Fruit fly (Drosophila melanogaster) whole organism, embryonic: Measurements from ENCODE around the gene Ostgamma.
A peak's percentile ranks its signal among the peaks of the same experiment; 100 is the strongest.

ENCODE experiments used
- Aef1 ChIP-seq: fragments of 200-800 bp; sonication (Bioruptor generic); IDR thresholded peaks from 3 replicates; pipeline ENCODE4 v1.3.6; 2022; ENCODE audit warnings: missing biosample characterization, missing genetic modification characterization
- B-H2 ChIP-seq: fragments of 200-800 bp; sonication (Bioruptor generic); optimal IDR thresholded peaks from 2 replicates; lab custom pipeline; 2018; ENCODE audit warnings: missing biosample characterization, mild to moderate bottlenecking, missing genetic modification characterization
- CG10654 ChIP-seq: fragments of 200-800 bp; sonication (Bioruptor generic); optimal IDR thresholded peaks from 2 replicates; lab custom pipeline; 2016; ENCODE audit warnings: missing biosample characterization, missing genetic modification characterization
- CG11695 ChIP-seq: fragments of 200-800 bp; sonication (Bioruptor generic); IDR thresholded peaks from 3 replicates; pipeline ENCODE4 v1.3.6; 2022; ENCODE audit warnings: missing biosample characterization, missing genetic modification characterization
- CG11723 ChIP-seq: fragments of 200-800 bp; sonication (Bioruptor generic); optimal IDR thresholded peaks from 2 replicates; lab custom pipeline; 2017; ENCODE audit warnings: missing biosample characterization, mild to moderate bottlenecking, missing genetic modification characterization
- CG12299 ChIP-seq: fragments of 200-800 bp; sonication (Bioruptor generic); optimal IDR thresholded peaks from 2 replicates; lab custom pipeline; 2018; ENCODE audit warnings: missing biosample characterization, mild to moderate bottlenecking, missing genetic modification characterization
- CG13424 ChIP-seq: fragments of 200-800 bp; sonication (Bioruptor generic); optimal IDR thresholded peaks from 2 replicates; lab custom pipeline; 2019; ENCODE audit warnings: missing biosample characterization, mild to moderate bottlenecking, missing genetic modification characterization, moderate library complexity
- CG15073 ChIP-seq: fragments of 200-800 bp; sonication (Bioruptor generic); optimal IDR thresholded peaks from 2 replicates; lab custom pipeline; 2016; ENCODE audit warnings: missing biosample characterization, missing genetic modification characterization
- CG15479 ChIP-seq: fragments of 200-800 bp; sonication (Bioruptor generic); optimal IDR thresholded peaks from 3 replicates; lab custom pipeline; 2019; ENCODE audit warnings: missing biosample characterization, mild to moderate bottlenecking, missing genetic modification characterization, moderate library complexity
- CG16779 ChIP-seq: fragments of 200-800 bp; sonication (Bioruptor generic); IDR thresholded peaks from 2 replicates; pipeline ENCODE4 v1.3.6; 2022; ENCODE audit warnings: missing biosample characterization, missing genetic modification characterization
- CG17186 ChIP-seq: fragments of 200-800 bp; sonication (Bioruptor generic); optimal IDR thresholded peaks from 3 replicates; lab custom pipeline; 2017; ENCODE audit warnings: missing biosample characterization, missing genetic modification reagents, missing genetic modification characterization
- CG18619 ChIP-seq: fragments of 200-800 bp; sonication (Bioruptor generic); optimal IDR thresholded peaks from 3 replicates; lab custom pipeline; 2017; ENCODE audit warnings: missing biosample characterization, mild to moderate bottlenecking, missing genetic modification characterization
- CG31388 ChIP-seq: fragments of 200-800 bp; sonication (Bioruptor generic); optimal IDR thresholded peaks from 2 replicates; lab custom pipeline; 2016; ENCODE audit warnings: missing biosample characterization, missing genetic modification characterization
- CG32532 ChIP-seq: fragments of 200-800 bp; sonication (Bioruptor generic); IDR thresholded peaks from 2 replicates; pipeline ENCODE4 v1.3.6; 2022; ENCODE audit warnings: missing biosample characterization, missing genetic modification characterization
- CG32772 ChIP-seq: fragments of 200-800 bp; sonication (Bioruptor generic); IDR thresholded peaks from 2 replicates; pipeline ENCODE4 v1.3.6; 2022; ENCODE audit warnings: missing biosample characterization, missing genetic modification characterization
- CG34376 ChIP-seq: fragments of 200-800 bp; sonication (Bioruptor generic); optimal IDR thresholded peaks from 2 replicates; lab custom pipeline; 2018; ENCODE audit warnings: missing biosample characterization, mild to moderate bottlenecking, missing genetic modification characterization
- CG34422 ChIP-seq: fragments of 200-800 bp; sonication (Bioruptor generic); IDR thresholded peaks from 3 replicates; pipeline ENCODE4 v1.3.6; 2022; ENCODE audit warnings: missing biosample characterization, missing genetic modification characterization
- CG4328 ChIP-seq: fragments of 200-800 bp; sonication (Bioruptor generic); optimal IDR thresholded peaks from 3 replicates; lab custom pipeline; 2017; ENCODE audit warnings: missing biosample characterization, missing genetic modification reagents, missing genetic modification characterization
- CG8290 ChIP-seq, 3 experiments: fragments of 200-800 bp; sonication (Bioruptor generic); optimal IDR thresholded peaks; 2 replicates each; lab custom pipeline; 2016 to 2019; ENCODE audit warnings: missing biosample characterization in 3 of 3, missing genetic modification characterization in 3 of 3, mild to moderate bottlenecking in 2 of 3, moderate library complexity in 1 of 3
- CG9215 ChIP-seq: fragments of 200-800 bp; sonication (Bioruptor generic); IDR thresholded peaks from 2 replicates; pipeline ENCODE4 v1.3.6; 2022; ENCODE audit warnings: missing biosample characterization, missing genetic modification characterization
- H2.0 ChIP-seq: fragments of 200-800 bp; sonication (Bioruptor generic); IDR thresholded peaks from 2 replicates; pipeline ENCODE4 v1.3.6; 2022; ENCODE audit warnings: missing biosample characterization, missing genetic modification characterization
- Hand ChIP-seq: fragments of 200-800 bp; sonication (Bioruptor generic); optimal IDR thresholded peaks from 2 replicates; lab custom pipeline; 2017; ENCODE audit warnings: mild to moderate bottlenecking, missing biosample characterization, missing genetic modification reagents, missing genetic modification characterization
- Hmr ChIP-seq: fragments of 200-800 bp; sonication (Bioruptor generic); optimal IDR thresholded peaks from 3 replicates; lab custom pipeline; 2017; ENCODE audit warnings: mild to moderate bottlenecking, missing biosample characterization, missing genetic modification reagents, missing genetic modification characterization
- Mes4 ChIP-seq: fragments of 200-800 bp; sonication (Bioruptor generic); optimal IDR thresholded peaks from 2 replicates; lab custom pipeline; 2016; ENCODE audit warnings: missing biosample characterization, missing genetic modification characterization
- NfI ChIP-seq: fragments of 200-800 bp; sonication (Bioruptor generic); optimal IDR thresholded peaks from 3 replicates; lab custom pipeline; 2018; ENCODE audit warnings: missing biosample characterization, mild to moderate bottlenecking, missing genetic modification characterization, moderate library complexity
- Pdp1 ChIP-seq, 2 experiments: fragments of 200-800 bp; sonication (Bioruptor generic); optimal IDR thresholded peaks; 3 replicates each; lab custom pipeline; 2016; ENCODE audit warnings: missing biosample characterization in 2 of 2, missing genetic modification characterization in 2 of 2, mild to moderate bottlenecking in 1 of 2, moderate library complexity in 1 of 2
- Side ChIP-seq: fragments of 200-800 bp; sonication (Bioruptor generic); optimal IDR thresholded peaks from 2 replicates; lab custom pipeline; 2016; ENCODE audit warnings: missing biosample characterization, missing genetic modification characterization
- Sox100B ChIP-seq: fragments of 200-800 bp; sonication (Bioruptor generic); optimal IDR thresholded peaks from 3 replicates; lab custom pipeline; 2018; ENCODE audit warnings: missing biosample characterization, mild to moderate bottlenecking, missing genetic modification characterization
- Ssrp ChIP-seq: fragments of 200-800 bp; sonication (Bioruptor generic); optimal IDR thresholded peaks from 2 replicates; lab custom pipeline; 2018; ENCODE audit warnings: missing biosample characterization, mild to moderate bottlenecking, missing genetic modification characterization, moderate library complexity
- ab ChIP-seq: fragments of 200-800 bp; sonication (Bioruptor generic); optimal IDR thresholded peaks from 2 replicates; lab custom pipeline; 2016; ENCODE audit warnings: missing biosample characterization, missing genetic modification characterization
- al ChIP-seq: fragments of 200-800 bp; sonication (Bioruptor generic); IDR thresholded peaks from 2 replicates; pipeline ENCODE4 v1.3.6; 2022; ENCODE audit warnings: missing biosample characterization, missing genetic modification characterization
- aop ChIP-seq: fragments of 200-800 bp; sonication (Bioruptor generic); IDR thresholded peaks from 2 replicates; pipeline ENCODE4 v1.3.6; 2022; ENCODE audit warnings: missing biosample characterization, missing genetic modification characterization
- bbx ChIP-seq: fragments of 200-800 bp; sonication (Bioruptor generic); IDR thresholded peaks from 2 replicates; pipeline ENCODE4 v1.3.6; 2022; ENCODE audit warnings: missing biosample characterization, missing genetic modification characterization; ENCODE audit not compliant: partially characterized antibody
- br ChIP-seq: fragments of >200 bp; optimal IDR thresholded peaks from 2 replicates; lab custom pipeline; 2017
- cg ChIP-seq: fragments of 200-800 bp; sonication (Bioruptor generic); optimal IDR thresholded peaks from 3 replicates; lab custom pipeline; 2019; ENCODE audit warnings: missing biosample characterization, mild to moderate bottlenecking, missing genetic modification characterization, moderate library complexity
- chinmo ChIP-seq: fragments of 200-800 bp; sonication (Bioruptor generic); IDR thresholded peaks from 4 replicates; pipeline ENCODE4 v1.3.6; 2022; ENCODE audit warnings: missing biosample characterization, missing genetic modification characterization; ENCODE audit not compliant: partially characterized antibody
- crol ChIP-seq: fragments of 200-800 bp; sonication (Bioruptor generic); IDR thresholded peaks from 2 replicates; pipeline ENCODE4 v1.3.6; 2022; ENCODE audit warnings: missing biosample characterization, missing genetic modification characterization
- emc ChIP-seq: fragments of 200-800 bp; sonication (Bioruptor generic); optimal IDR thresholded peaks from 2 replicates; lab custom pipeline; 2016; ENCODE audit warnings: missing biosample characterization, missing genetic modification characterization
- ems ChIP-seq: fragments of 200-800 bp; sonication (Bioruptor generic); optimal IDR thresholded peaks from 3 replicates; lab custom pipeline; 2016; ENCODE audit warnings: missing biosample characterization, missing genetic modification characterization
- lilli ChIP-seq: fragments of 200-800 bp; sonication (Bioruptor generic); optimal IDR thresholded peaks from 3 replicates; lab custom pipeline; 2016; ENCODE audit warnings: missing biosample characterization, missing genetic modification characterization
- lola ChIP-seq, 3 experiments: fragments of >200 bp in 2 of 3; fragments of 200-800 bp in 1 of 3; sonication (Bioruptor generic) in 1 of 3; optimal IDR thresholded peaks; 2 replicates each; lab custom pipeline; 2017 to 2019; ENCODE audit warnings: missing biosample characterization in 3 of 3, missing genetic modification characterization in 3 of 3, mild to moderate bottlenecking in 1 of 3, moderate library complexity in 1 of 3
- mirr ChIP-seq: fragments of 200-800 bp; sonication (Bioruptor generic); optimal IDR thresholded peaks from 3 replicates; lab custom pipeline; 2018; ENCODE audit warnings: missing biosample characterization, mild to moderate bottlenecking, missing genetic modification characterization
- mld ChIP-seq: fragments of 200-800 bp; sonication (Bioruptor generic); IDR thresholded peaks from 3 replicates; pipeline ENCODE4 v1.3.6; 2022; ENCODE audit warnings: missing biosample characterization, missing genetic modification characterization; ENCODE audit not compliant: partially characterized antibody
- nmo ChIP-seq: fragments of 200-800 bp; sonication (Bioruptor generic); optimal IDR thresholded peaks from 2 replicates; lab custom pipeline; 2018; ENCODE audit warnings: missing biosample characterization, mild to moderate bottlenecking, missing genetic modification characterization, moderate library complexity
- pnt ChIP-seq: fragments of 200-800 bp; sonication (Bioruptor generic); optimal IDR thresholded peaks from 3 replicates; lab custom pipeline; 2016; ENCODE audit warnings: missing biosample characterization, missing genetic modification characterization
- pzg ChIP-seq: fragments of 200-800 bp; sonication (Bioruptor generic); optimal IDR thresholded peaks from 3 replicates; lab custom pipeline; 2018; ENCODE audit warnings: missing biosample characterization, mild to moderate bottlenecking, missing genetic modification characterization, moderate library complexity
- sd ChIP-seq: fragments of 200-800 bp; sonication (Bioruptor generic); optimal IDR thresholded peaks from 3 replicates; lab custom pipeline; 2018; ENCODE audit warnings: missing biosample characterization, mild to moderate bottlenecking, missing genetic modification characterization, moderate library complexity
- slp2 ChIP-seq: fragments of 200-800 bp; sonication (Bioruptor generic); optimal IDR thresholded peaks from 2 replicates; lab custom pipeline; 2016; ENCODE audit warnings: missing biosample characterization, missing genetic modification characterization
- stc ChIP-seq: fragments of 200-800 bp; sonication (Bioruptor generic); IDR thresholded peaks from 2 replicates; pipeline ENCODE4 v1.3.6; 2022; ENCODE audit warnings: missing biosample characterization, missing genetic modification characterization
- tio ChIP-seq: fragments of 200-800 bp; sonication (Bioruptor generic); optimal IDR thresholded peaks from 2 replicates; lab custom pipeline; 2017; ENCODE audit warnings: missing biosample characterization, missing genetic modification characterization, inconsistent platforms
- tll ChIP-seq, 2 experiments: fragments of 200-800 bp in 1 of 2; fragments of >200 bp in 1 of 2; sonication (Bioruptor generic) in 1 of 2; optimal IDR thresholded peaks; 2 replicates each; lab custom pipeline; 2017 to 2019; ENCODE audit warnings: missing biosample characterization in 2 of 2, missing genetic modification characterization in 2 of 2, mild to moderate bottlenecking in 1 of 2, moderate library complexity in 1 of 2
- usp ChIP-seq: fragments of >200 bp; optimal IDR thresholded peaks from 2 replicates; lab custom pipeline; 2017; ENCODE audit warnings: missing biosample characterization, missing genetic modification characterization
- zfh1 ChIP-seq: fragments of 200-800 bp; sonication (Bioruptor generic); IDR thresholded peaks from 3 replicates; pipeline ENCODE4 v1.3.6; 2022; ENCODE audit warnings: missing biosample characterization, missing genetic modification characterization

The Ostgamma gene

dm6 chr2L:8276880-8277279, 31.1 kb downstream of the Ostgamma start (continued):
- TF ChIP-seq ab (GFP tag; lab: Kevin White, UChicago) (no peak), crol (GFP tag; lab: Robert Waterston, UW) (peak; percentile 61), tio (GFP tag; lab: Kevin White, UChicago) (no peak), cg (peak; percentile 19), Aef1 (GFP tag; lab: Robert Waterston, UW) (no peak), CG31388 (GFP tag; lab: Kevin White, UChicago) (no peak), Pdp1 (GFP tag; optimal IDR thresholded peaks at IDR 0.05; lab: Kevin White, UChicago) (peak in 1 of 2 experiments; percentile 66), CG13424 (tag; lab: Kevin White, UChicago) (no peak), mld (no peak), CG16779 (GFP tag; lab: Robert Waterston, UW) (no peak), CG34422 (GFP tag; lab: Robert Waterston, UW) (no peak), emc (GFP tag; lab: Kevin White, UChicago) (no peak), CG17186 (GFP tag; lab: Kevin White, UChicago) (no peak), CG9215 (GFP tag; lab: Robert Waterston, UW) (no peak), CG34376 (GFP tag; lab: Kevin White, UChicago) (no peak), CG4328 (GFP tag; lab: Kevin White, UChicago) (no peak), Hand (GFP tag; lab: Kevin White, UChicago) (no peak), zfh1 (no peak), Sox100B (GFP tag; lab: Kevin White, UChicago) (no peak), CG10654 (GFP tag; lab: Kevin White, UChicago) (no peak), pzg (no peak), pnt (GFP tag; lab: Kevin White, UChicago) (no peak), CG32532 (no peak), mirr (no peak), Ssrp (tag; lab: Kevin White, UChicago) (no peak), ems (no peak), CG12299 (no peak), sd (peak; percentile 24), CG18619 (GFP tag; lab: Kevin White, UChicago) (no peak), Hmr (no peak), br (lab: Kevin White, UChicago) (no peak), CG15073 (GFP tag; lab: Kevin White, UChicago) (no peak), B-H2 (GFP tag; lab: Kevin White, UChicago) (peak; percentile 33), lilli (no peak), chinmo (GFP tag; lab: Robert Waterston, UW) (peak; percentile 62; the same call in 1 of the 4 replicates)

- TF ChIP-seq aop (GFP tag; lab: Robert Waterston, UW): no peak
- no peak for TF ChIP-seq CG8290 (GFP tag; optimal IDR thresholded peaks at IDR 0.05; lab: Kevin White, UChicago)
- TF ChIP-seq CG8290 (tag; optimal IDR thresholded peaks at IDR 0.05; lab: Kevin White, UChicago): peak in 1 of 2 experiments; percentile 21
- no peak for TF ChIP-seq H2.0
- no peak for TF ChIP-seq stc
- TF ChIP-seq bbx (GFP tag; lab: Robert Waterston, UW): no peak
- peak in 1 of 3 experiments; percentile 10 for TF ChIP-seq lola (GFP tag; optimal IDR thresholded peaks at IDR 0.05; lab: Kevin White, UChicago)
- no peak for TF ChIP-seq slp2 (GFP tag; lab: Kevin White, UChicago)
- peak; percentile 92 for TF ChIP-seq CG15479
- no peak for TF ChIP-seq CG11723 (GFP tag; lab: Kevin White, UChicago)
- no peak for TF ChIP-seq NfI (GFP tag; lab: Kevin White, UChicago)
- no peak for TF ChIP-seq usp (GFP tag; lab: Kevin White, UChicago)
- no peak for TF ChIP-seq al (GFP tag; lab: Robert Waterston, UW)
- no peak for TF ChIP-seq CG11695 (GFP tag; lab: Robert Waterston, UW)
- no peak for TF ChIP-seq Mes4 (GFP tag; lab: Kevin White, UChicago)
- TF ChIP-seq Side (GFP tag; lab: Kevin White, UChicago): no peak
- TF ChIP-seq tll (GFP tag; optimal IDR thresholded peaks at IDR 0.05; lab: Kevin White, UChicago): peak in 1 of 2 experiments; percentile 98
- no peak for TF ChIP-seq nmo
- TF ChIP-seq Sox100B (GFP tag; lab: Kevin White, UChicago): no peak
- TF ChIP-seq CG32772 (GFP tag; lab: Robert Waterston, UW): no peak
Observed at dm6 chr2L:8276287-8276686, 31.7 kb downstream of the Ostgamma start.
